Worm (Caenorhabditis elegans) whole organism, mixed stage, embryonic: ENCODE data around the gene R107.9.

Experiments
- ces-1 ChIP-seq: fragments of 150-350 bp; optimal IDR thresholded peaks from 2 replicates; lab custom pipeline; 2014; ENCODE audit warnings: missing biosample characterization, missing genetic modification reagents, missing genetic modification characterization
- elt-1 ChIP-seq: sonication (generic microtip); optimal IDR thresholded peaks from 2 replicates; lab custom pipeline; 2017; ENCODE audit warnings: missing genetic modification characterization, mild to moderate bottlenecking, missing compliant biosample characterization, antibody characterized with exemption, moderate library complexity, borderline replicate concordance; ENCODE audit not compliant: insufficient read depth
- elt-3 ChIP-seq: fragments of 150-350 bp; optimal IDR thresholded peaks from 2 replicates; lab custom pipeline; 2014; ENCODE audit warnings: missing biosample characterization, missing genetic modification characterization
- lsy-2 ChIP-seq: fragments of 150-350 bp; optimal IDR thresholded peaks from 2 replicates; lab custom pipeline; 2014; ENCODE audit warnings: missing biosample characterization, missing genetic modification characterization
- nhr-12 ChIP-seq: fragments of 150-350 bp; optimal IDR thresholded peaks from 2 replicates; lab custom pipeline; 2014; ENCODE audit warnings: missing biosample characterization, missing genetic modification characterization
- nhr-237 ChIP-seq: fragments of 150-350 bp; optimal IDR thresholded peaks from 2 replicates; lab custom pipeline; 2014; ENCODE audit warnings: missing biosample characterization, missing genetic modification characterization
- nhr-28 ChIP-seq: fragments of 150-350 bp; optimal IDR thresholded peaks from 2 replicates; lab custom pipeline; 2014; ENCODE audit warnings: missing biosample characterization, missing genetic modification characterization
- nhr-76 ChIP-seq: sonication (generic microtip); optimal IDR thresholded peaks from 2 replicates; lab custom pipeline; 2017; ENCODE audit warnings: missing biosample characterization, missing genetic modification characterization
- sem-2 ChIP-seq: fragments of 200-800 bp; sonication (Bioruptor generic); optimal IDR thresholded peaks from 2 replicates; lab custom pipeline; 2018; ENCODE audit warnings: mild to moderate bottlenecking, missing genetic modification characterization, missing compliant biosample characterization
- snpc-4 ChIP-seq: fragments of 150-350 bp; optimal IDR thresholded peaks from 2 replicates; lab custom pipeline; 2014; ENCODE audit warnings: missing biosample characterization, missing genetic modification characterization
- sptf-1 ChIP-seq: sonication (generic microtip); optimal IDR thresholded peaks from 2 replicates; lab custom pipeline; 2017; ENCODE audit warnings: mild to moderate bottlenecking, missing genetic modification characterization, moderate library complexity, missing compliant biosample characterization
- unc-39 ChIP-seq: fragments of 150-350 bp; optimal IDR thresholded peaks from 2 replicates; lab custom pipeline; 2014; ENCODE audit warnings: missing biosample characterization, missing genetic modification characterization

DNA sequence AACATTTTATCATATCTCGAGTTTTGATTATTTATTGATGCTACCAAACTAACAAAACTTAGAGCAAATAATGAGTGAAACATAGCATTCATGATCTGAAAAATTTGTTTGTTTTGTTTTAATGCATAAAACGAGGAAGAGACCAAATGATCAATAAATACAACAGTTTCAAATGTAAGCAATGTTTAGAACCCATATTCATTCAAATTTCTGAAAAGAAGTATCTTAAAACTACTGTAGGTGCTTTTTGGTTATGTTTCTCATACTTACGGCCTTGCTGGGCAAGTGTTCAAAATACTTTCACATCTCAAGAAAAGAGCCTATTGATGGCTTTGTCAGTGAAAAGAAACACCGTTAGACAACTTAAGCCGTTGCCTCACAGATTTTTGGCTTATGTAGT, 40.0 kb downstream of the R107.9 start, which contains the start of gene F02A9.1:
- no peak for TF ChIP-seq nhr-28 (tag; lab: Kevin White, UChicago)
- TF ChIP-seq snpc-4 = no peak
- no peak for TF ChIP-seq nhr-76 (tag; lab: Kevin White, UChicago)
- TF ChIP-seq nhr-237 (tag; lab: Kevin White, UChicago) = no peak
- no peak for TF ChIP-seq elt-1
- TF ChIP-seq lsy-2 (tag; lab: Kevin White, UChicago) = no peak
- no peak for TF ChIP-seq sptf-1
- no peak for TF ChIP-seq unc-39 (tag; lab: Kevin White, UChicago)
- TF ChIP-seq nhr-12 (tag; lab: Kevin White, UChicago) = no peak
- no peak for TF ChIP-seq elt-3
- no peak for TF ChIP-seq ces-1 (GFP tag; lab: Kevin White, UChicago)
- no peak for TF ChIP-seq sem-2 (GFP tag; lab: Kevin White, UChicago)
